Fruit fly (Drosophila melanogaster): ENCODE measurements around the gene Cdk7.

Gene Cdk7

dm6 chrX:5308963-5309362 is at the start of gene Cdk7, which contains the start of gene snf:
Gene Cdk7, minus strand, starts transcription at chrX:5308983.
Gene snf, plus strand, starts transcription at chrX:5309242.
- TF ChIP-seq CG12768 (GFP tag; optimal IDR thresholded peaks at IDR 0.05) (no peak), CG1620 (GFP tag; optimal IDR thresholded peaks at IDR 0.05) (peak; percentile 37), cnc (optimal IDR thresholded peaks at IDR 0.05) (no peak), Clk (GFP tag; optimal IDR thresholded peaks at IDR 0.05) (no peak), Crg-1 (GFP tag; optimal IDR thresholded peaks at IDR 0.05) (peak; percentile 64), cic (GFP tag; optimal IDR thresholded peaks at IDR 0.05) (no peak), ovo (GFP tag; optimal IDR thresholded peaks at IDR 0.05) (peak; percentile 46), CG5204 (GFP tag; optimal IDR thresholded peaks at IDR 0.05) (no peak), toe (GFP tag; optimal IDR thresholded peaks at IDR 0.05) (peak; percentile 40), kay (GFP tag; ENCODE audit: borderline replicate concordance) (no peak), Mnt (GFP tag; optimal IDR thresholded peaks at IDR 0.05) (peak; percentile 36), CG7101 (tag; optimal IDR thresholded peaks at IDR 0.05) (peak; percentile 32), bab1 (GFP tag; optimal IDR thresholded peaks at IDR 0.05) (peak; percentile 35), pad (GFP tag; optimal IDR thresholded peaks at IDR 0.05) (peak; percentile 45), Hr96 (GFP tag; optimal IDR thresholded peaks at IDR 0.05) (peak; percentile 36), CG7045 (GFP tag; optimal IDR thresholded peaks at IDR 0.05) (no peak), tj (GFP tag; optimal IDR thresholded peaks at IDR 0.05) (peak; percentile 23), CG33017 (tag; optimal IDR thresholded peaks at IDR 0.05) (no peak), CG11617 (GFP tag; optimal IDR thresholded peaks at IDR 0.05) (peak; percentile 0), CG14711 (tag; optimal IDR thresholded peaks at IDR 0.05) (peak; percentile 19)

- no peak for TF ChIP-seq cnc (optimal IDR thresholded peaks at IDR 0.05)
- TF ChIP-seq Hr96 (GFP tag; optimal IDR thresholded peaks at IDR 0.05), result no peak
- TF ChIP-seq pad (GFP tag; optimal IDR thresholded peaks at IDR 0.05), result no peak
- TF ChIP-seq kay (GFP tag; ENCODE audit: borderline replicate concordance), result no peak
- no peak for TF ChIP-seq CG5204 (GFP tag; optimal IDR thresholded peaks at IDR 0.05)
- no peak for TF ChIP-seq CG33017 (tag; optimal IDR thresholded peaks at IDR 0.05)
- no peak for TF ChIP-seq bab1 (GFP tag; optimal IDR thresholded peaks at IDR 0.05)
- no peak for TF ChIP-seq CG12768 (GFP tag; optimal IDR thresholded peaks at IDR 0.05)
Observed at dm6 chrX:5357035-5357434, 48.3 kb upstream of the Cdk7 start.

- TF ChIP-seq cic (GFP tag; optimal IDR thresholded peaks at IDR 0.05) (no peak), CG1620 (GFP tag; optimal IDR thresholded peaks at IDR 0.05) (no peak), toe (GFP tag; optimal IDR thresholded peaks at IDR 0.05) (no peak), pad (GFP tag; optimal IDR thresholded peaks at IDR 0.05) (no peak), CG14711 (tag; optimal IDR thresholded peaks at IDR 0.05) (no peak), Clk (GFP tag; optimal IDR thresholded peaks at IDR 0.05) (no peak), tj (GFP tag; optimal IDR thresholded peaks at IDR 0.05) (no peak), kay (GFP tag; ENCODE audit: borderline replicate concordance) (no peak), CG12768 (GFP tag; optimal IDR thresholded peaks at IDR 0.05) (no peak), CG7045 (GFP tag; optimal IDR thresholded peaks at IDR 0.05) (no peak)
Observed at dm6 chrX:5349899-5350575, 41.3 kb upstream of the Cdk7 start.

dm6 chrX:5339970-5340369 is 31.2 kb upstream of the Cdk7 start, which contains the start of gene SK:
Gene SK, plus strand, starts transcription at chrX:5340236.
- no peak for TF ChIP-seq CG1620 (GFP tag; optimal IDR thresholded peaks at IDR 0.05)
- no peak for TF ChIP-seq Crg-1 (GFP tag; optimal IDR thresholded peaks at IDR 0.05)
- TF ChIP-seq CG33017 (tag; optimal IDR thresholded peaks at IDR 0.05), result no peak
- TF ChIP-seq CG14711 (tag; optimal IDR thresholded peaks at IDR 0.05), result no peak
- TF ChIP-seq tj (GFP tag; optimal IDR thresholded peaks at IDR 0.05), result no peak
- no peak for TF ChIP-seq bab1 (GFP tag; optimal IDR thresholded peaks at IDR 0.05)
- no peak for TF ChIP-seq Mnt (GFP tag; optimal IDR thresholded peaks at IDR 0.05)
- no peak for TF ChIP-seq CG11617 (GFP tag; optimal IDR thresholded peaks at IDR 0.05)
- no peak for TF ChIP-seq kay (GFP tag; ENCODE audit: borderline replicate concordance)
- TF ChIP-seq CG5204 (GFP tag; optimal IDR thresholded peaks at IDR 0.05), result no peak
- TF ChIP-seq Clk (GFP tag; optimal IDR thresholded peaks at IDR 0.05), result no peak
- TF ChIP-seq CG7101 (tag; optimal IDR thresholded peaks at IDR 0.05), result no peak

- no peak for TF ChIP-seq CG11617 (GFP tag; optimal IDR thresholded peaks at IDR 0.05)
- no peak for TF ChIP-seq CG5204 (GFP tag; optimal IDR thresholded peaks at IDR 0.05)
- no peak for TF ChIP-seq ovo (GFP tag; optimal IDR thresholded peaks at IDR 0.05)
- no peak for TF ChIP-seq bab1 (GFP tag; optimal IDR thresholded peaks at IDR 0.05)
- TF ChIP-seq Crg-1 (GFP tag; optimal IDR thresholded peaks at IDR 0.05), result no peak
- no peak for TF ChIP-seq cnc (optimal IDR thresholded peaks at IDR 0.05)
- TF ChIP-seq CG1620 (GFP tag; optimal IDR thresholded peaks at IDR 0.05), result no peak
- no peak for TF ChIP-seq CG14711 (tag; optimal IDR thresholded peaks at IDR 0.05)
- no peak for TF ChIP-seq tj (GFP tag; optimal IDR thresholded peaks at IDR 0.05)
- TF ChIP-seq Mnt (GFP tag; optimal IDR thresholded peaks at IDR 0.05), result no peak
Observed at dm6 chrX:5338435-5338834, 29.7 kb upstream of the Cdk7 start.

- TF ChIP-seq CG12768 (GFP tag; optimal IDR thresholded peaks at IDR 0.05) (no peak), CG33017 (tag; optimal IDR thresholded peaks at IDR 0.05) (no peak), kay (GFP tag; ENCODE audit: borderline replicate concordance) (no peak), ovo (GFP tag; optimal IDR thresholded peaks at IDR 0.05) (no peak), cnc (optimal IDR thresholded peaks at IDR 0.05) (no peak), bab1 (GFP tag; optimal IDR thresholded peaks at IDR 0.05) (no peak), Clk (GFP tag; optimal IDR thresholded peaks at IDR 0.05) (no peak), cic (GFP tag; optimal IDR thresholded peaks at IDR 0.05) (no peak), CG1620 (GFP tag; optimal IDR thresholded peaks at IDR 0.05) (no peak), CG5204 (GFP tag; optimal IDR thresholded peaks at IDR 0.05) (no peak), Mnt (GFP tag; optimal IDR thresholded peaks at IDR 0.05) (no peak), CG7045 (GFP tag; optimal IDR thresholded peaks at IDR 0.05) (no peak), toe (GFP tag; optimal IDR thresholded peaks at IDR 0.05) (no peak)
Observed at dm6 chrX:5337316-5337715, 28.5 kb upstream of the Cdk7 start.
